Fruit fly (Drosophila melanogaster) whole organism: ENCODE results near the gene CG3191.

Experiments used
- CG8478 ChIP-seq: fragments of >200 bp; optimal IDR thresholded peaks from 2 replicates; lab custom pipeline; 2018; ENCODE audit warnings: inconsistent platforms
- Dll ChIP-seq: fragments of >200 bp; optimal IDR thresholded peaks from 2 replicates; lab custom pipeline; 2017
- EcR ChIP-seq, 2 experiments: fragments of >200 bp; optimal IDR thresholded peaks; 2 replicates each; lab custom pipeline; 2017; ENCODE audit warnings: missing biosample characterization in 2 of 2, missing genetic modification characterization in 2 of 2, missing genetic modification reagents in 2 of 2
- pan ChIP-seq: fragments of >200 bp; optimal IDR thresholded peaks from 2 replicates; lab custom pipeline; 2017
- psq ChIP-seq: fragments of >200 bp; optimal IDR thresholded peaks from 2 replicates; lab custom pipeline; 2017
- usp ChIP-seq: fragments of >200 bp; optimal IDR thresholded peaks from 2 replicates; lab custom pipeline; 2017; ENCODE audit warnings: missing biosample characterization, missing genetic modification characterization, mixed read lengths

The CG3191 gene

DNA sequence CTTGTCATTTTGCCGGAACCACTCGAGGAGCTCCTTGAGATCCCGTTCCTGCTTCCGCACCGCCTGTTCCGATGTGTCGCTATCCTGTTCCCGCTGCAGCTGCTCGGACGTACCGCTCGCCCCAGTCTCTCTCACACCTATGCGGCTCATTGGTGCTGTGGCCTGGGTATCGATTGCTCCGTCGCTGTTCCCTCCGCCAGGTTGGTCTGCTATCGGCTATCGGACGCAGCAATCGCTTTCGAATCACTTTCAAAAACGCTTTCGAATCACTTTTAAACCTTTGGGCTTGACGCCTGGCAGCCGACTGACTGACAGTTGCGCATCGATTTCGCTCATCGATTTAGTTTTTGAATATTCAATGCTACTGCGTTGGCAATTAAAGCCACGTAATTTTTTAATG lies at the start of gene CG3191:
TSS of gene CG3191 (minus strand) at position 306 of the 400 bp plus-strand sequence.
- TF ChIP-seq psq (no peak), EcR (GFP tag; optimal IDR thresholded peaks at IDR 0.05; lab: Kevin White, UChicago) (no peak), pan (lab: Kevin White, UChicago) (no peak), usp (no peak), CG8478 (lab: Kevin White, UChicago) (no peak), Dll (lab: Kevin White, UChicago) (no peak)

DNA sequence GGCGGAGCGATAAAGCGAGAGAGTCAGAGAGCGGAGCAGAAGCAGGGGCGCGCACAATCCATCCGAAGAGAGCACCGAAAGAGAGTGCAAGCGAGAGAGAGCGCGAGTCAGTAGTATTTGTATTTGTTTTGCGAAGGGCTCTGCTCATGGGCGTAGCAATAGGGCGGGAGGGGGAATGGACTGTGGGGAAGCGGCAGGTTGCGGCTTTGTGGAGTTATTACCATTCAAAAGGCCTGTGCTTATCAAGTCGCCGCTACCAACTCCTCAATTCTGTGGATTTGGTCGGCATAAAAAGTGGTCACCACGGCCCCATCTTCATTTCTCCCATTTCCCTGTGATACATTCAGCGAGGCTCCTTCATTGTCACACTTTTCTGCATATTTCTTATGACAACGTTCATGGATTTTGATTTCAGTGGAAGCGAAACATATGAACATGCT lies 49.3 kb upstream of the CG3191 start:
- TF ChIP-seq Dll (lab: Kevin White, UChicago) = peak; percentile 94
- no peak for TF ChIP-seq usp

DNA sequence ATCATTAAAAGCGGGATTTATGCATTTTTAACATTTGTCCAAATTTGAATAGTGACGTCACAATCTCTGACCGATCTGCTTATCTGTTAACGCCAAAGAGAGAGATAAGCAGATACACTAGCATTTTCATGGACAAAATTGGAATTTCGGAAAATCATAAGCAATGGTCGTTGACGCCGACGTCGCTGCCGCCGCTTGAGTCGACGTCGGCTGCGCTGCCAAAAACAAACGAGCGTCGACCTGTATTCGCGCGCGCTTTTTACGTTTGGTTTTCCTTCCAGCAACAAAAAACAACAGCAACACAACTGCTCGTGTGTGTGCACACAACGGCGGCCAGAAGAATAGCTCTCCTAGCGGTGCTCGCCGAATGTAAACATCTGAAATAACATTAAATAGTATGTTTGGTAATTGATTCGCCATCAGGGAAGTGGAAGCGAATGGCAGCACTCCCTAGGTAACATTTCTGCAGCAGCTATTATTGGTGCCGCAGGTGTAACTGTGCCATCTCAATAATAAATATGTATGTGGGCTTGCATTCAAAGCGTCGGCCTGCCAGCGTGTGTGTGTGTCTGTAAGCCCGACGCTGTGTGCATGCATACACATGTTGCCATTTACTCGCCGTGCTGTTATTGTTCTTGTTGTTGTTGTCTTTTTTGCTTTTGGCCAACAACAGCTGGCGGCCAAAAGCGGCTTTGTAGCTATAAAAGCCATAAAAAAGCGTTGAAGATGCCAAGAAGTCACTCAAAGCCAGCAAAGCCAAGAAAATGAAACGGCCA lies 48.7 kb upstream of the CG3191 start:
- TF ChIP-seq psq = no peak

DNA sequence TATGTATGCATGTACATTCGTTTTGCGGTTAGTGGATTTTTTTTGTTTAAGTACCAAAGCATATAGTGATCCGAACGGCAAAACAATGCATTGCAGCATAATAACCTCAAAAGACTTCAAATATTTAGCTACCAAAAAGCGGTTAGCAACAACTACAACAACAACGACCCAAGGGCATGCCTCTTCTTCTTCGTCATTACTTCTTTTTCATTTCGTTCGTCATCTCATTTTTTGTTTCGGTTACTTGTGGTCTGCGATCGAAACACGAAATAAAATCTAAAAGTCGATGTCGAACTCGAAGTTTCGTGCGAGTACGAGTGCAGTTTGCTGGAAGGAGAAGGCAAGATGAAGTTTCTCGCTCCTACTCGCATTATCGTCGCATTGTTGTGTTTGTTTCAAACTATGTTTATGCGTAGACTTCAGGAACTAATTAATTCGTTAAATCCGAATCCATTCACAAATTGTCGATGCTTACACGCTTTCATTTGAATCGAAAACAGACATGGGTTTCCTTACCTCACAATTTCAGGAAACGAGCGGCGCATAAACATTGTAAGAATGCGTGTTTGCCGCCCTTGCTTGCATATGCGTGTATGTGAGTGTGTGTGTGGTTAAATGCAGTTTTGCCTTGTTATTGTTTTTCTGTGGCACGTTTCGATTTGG lies 47.0 kb upstream of the CG3191 start:
- TF ChIP-seq EcR (GFP tag; optimal IDR thresholded peaks at IDR 0.05; lab: Kevin White, UChicago) (no peak), Dll (lab: Kevin White, UChicago) (no peak), CG8478 (lab: Kevin White, UChicago) (no peak), psq (no peak), pan (lab: Kevin White, UChicago) (no peak), usp (no peak)

DNA sequence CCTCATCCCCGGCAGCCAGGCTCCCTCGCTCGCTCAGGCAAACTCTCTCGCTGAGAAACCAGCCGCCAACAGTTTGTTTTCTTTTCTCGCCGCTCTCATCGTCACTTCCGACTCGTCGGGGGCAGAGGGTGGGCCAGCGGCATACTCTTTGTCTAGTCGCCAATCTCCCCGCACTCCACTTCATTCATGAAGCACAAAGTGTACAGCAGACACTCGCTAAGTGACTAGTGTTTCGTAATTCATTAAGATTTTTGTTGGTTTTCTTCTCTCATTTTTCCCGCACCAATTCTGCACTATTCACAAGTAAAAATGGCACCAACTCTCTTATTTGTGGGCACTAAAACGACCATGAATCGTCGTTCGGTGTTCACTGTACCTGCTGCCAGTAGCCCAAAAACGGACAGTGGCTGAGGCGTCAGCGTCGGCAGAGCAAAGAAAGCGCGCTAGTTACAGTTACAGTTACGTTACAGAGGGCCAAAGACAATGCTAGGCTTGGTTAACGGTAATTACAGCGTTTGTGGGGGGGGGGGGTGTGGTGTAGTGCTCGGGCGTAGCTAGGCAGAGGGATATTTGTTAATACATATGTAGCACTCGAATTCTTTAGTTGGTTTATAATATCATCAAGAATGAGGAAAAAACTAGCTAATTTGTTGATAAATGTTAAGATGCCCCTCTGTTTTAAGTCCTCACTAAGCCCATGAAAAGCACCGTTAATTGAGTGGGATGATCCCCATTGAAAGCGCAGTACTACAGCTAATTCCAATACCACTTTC lies 45.8 kb upstream of the CG3191 start:
- TF ChIP-seq psq = no peak
- TF ChIP-seq Dll (lab: Kevin White, UChicago) = peak; percentile 75

DNA sequence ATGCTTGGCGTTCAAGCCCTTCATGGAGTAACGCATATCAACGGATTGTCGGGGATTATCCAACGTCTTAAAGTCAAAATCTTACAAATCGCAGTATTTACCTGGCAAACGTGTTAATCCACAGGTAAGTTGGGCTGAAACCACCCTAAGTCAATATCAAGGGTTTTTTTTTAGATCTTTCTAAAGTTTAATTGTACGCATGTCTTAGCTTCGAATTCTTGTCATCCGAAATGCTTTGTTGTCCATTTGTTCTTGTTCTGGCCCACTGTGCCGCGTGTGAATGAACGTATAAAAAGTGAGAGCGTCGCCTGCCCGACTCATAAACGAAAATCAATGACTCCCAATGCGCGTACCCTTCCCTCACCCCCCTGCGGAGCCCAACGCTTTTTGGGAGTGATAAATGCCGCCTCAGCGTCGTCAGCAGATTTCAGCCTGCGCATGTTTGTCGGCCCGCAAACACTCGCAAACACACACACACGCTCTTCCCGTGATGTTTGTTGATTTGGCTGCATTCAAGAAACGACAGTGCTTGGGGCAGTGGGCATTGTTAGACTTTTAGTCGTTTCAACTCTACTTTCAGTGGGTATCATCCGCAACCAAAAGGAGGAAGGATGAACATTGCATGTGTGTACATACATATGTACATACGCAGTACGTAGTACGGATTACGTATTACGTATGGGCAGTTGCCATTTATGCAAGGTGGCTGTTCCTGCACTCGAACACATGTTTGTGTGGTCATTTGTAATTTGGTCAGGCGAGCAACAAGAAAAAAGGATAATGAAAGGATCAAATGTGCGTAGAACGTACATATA lies 44.6 kb upstream of the CG3191 start:
- TF ChIP-seq EcR (GFP tag; optimal IDR thresholded peaks at IDR 0.05; lab: Kevin White, UChicago) = peak; percentile 21 to 66
- TF ChIP-seq CG8478 (lab: Kevin White, UChicago) = no peak

DNA sequence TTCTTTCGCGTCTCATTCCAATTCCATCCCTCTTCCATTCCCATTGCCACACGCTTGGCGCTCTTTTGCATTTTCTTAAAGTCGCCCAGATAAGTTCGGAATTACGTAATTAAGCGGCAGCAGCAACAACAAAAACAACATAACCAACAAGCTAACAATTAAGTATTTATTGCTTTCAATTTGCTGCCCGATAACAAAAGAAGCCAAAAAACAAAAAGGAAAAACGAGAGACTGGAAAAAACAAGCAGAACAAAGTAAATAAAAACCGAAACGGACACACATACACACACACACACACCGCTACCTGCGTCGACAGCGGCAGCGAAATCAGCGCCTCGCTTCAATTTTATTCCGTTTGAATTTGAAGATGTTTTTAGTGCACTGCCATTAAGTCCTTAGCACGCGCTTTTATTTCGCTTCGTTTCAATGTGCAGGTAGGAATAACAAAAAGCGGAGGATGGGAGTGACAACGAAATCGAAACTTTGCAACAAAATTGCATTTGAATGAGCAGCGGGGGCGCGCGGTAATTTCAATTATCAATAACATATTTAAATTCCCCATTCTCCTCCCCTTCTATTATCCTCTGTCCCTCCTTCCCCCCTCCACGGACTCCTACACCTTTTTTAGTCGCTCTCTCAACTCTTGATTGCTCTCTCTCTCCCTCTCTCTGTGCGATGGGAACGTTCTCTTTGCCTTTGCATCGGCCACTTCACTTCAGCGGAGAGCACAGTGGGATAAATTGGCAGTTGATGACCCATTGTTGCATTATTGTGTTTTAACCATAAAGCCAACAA lies 43.8 kb upstream of the CG3191 start, which contains the start of gene Raf:
TSS of gene Raf (plus strand) at position 32 of the 795 bp plus-strand sequence.
- TF ChIP-seq EcR (GFP tag; optimal IDR thresholded peaks at IDR 0.05; lab: Kevin White, UChicago) = no peak
- TF ChIP-seq psq = no peak
- no peak for TF ChIP-seq pan (lab: Kevin White, UChicago)
- TF ChIP-seq CG8478 (lab: Kevin White, UChicago) = no peak
- TF ChIP-seq usp = no peak
- TF ChIP-seq Dll (lab: Kevin White, UChicago) = peak; percentile 77

DNA sequence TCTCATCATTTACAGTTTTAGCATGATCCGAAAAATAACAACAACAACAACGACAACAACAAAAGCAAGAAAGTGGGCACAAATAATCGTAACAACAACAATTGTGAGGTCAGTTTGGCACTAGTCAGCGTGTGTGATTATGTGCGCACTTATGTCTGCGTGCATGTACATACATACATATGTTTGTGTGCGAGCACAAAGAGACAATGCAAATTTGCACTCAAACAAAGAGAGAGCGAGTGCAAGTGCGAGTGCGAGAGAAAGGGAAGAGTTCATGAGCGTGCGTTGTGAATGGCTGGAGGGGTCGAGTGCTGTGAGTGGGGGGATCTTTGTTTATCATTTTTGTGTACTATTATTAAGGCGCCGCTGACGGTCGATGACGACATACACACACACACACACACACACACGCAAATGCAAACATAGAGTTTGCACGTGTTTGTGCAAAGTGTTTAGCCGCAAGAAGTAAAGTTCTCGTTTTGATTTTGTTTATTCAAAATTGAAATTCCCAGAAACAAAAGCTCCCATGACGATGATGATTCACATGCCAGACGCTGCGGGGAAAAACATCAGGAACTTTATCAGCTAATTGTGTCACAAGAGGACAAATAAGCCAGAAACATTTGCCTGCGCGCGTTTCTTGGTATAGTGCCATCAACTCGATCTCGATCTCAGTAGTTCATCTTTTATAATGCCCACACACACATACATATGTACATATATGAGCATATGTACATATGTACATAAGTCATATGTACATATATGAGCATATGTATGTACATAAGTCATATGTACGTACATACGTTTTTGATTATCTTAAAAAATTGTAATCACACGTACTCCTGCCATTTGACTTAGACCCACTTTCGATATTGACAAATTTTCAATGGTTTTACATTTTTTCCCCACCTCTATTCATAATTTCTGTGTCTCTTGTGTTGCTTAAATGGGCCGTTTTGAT lies 43.0 kb upstream of the CG3191 start:
- peak in 1 of 2 experiments; percentile 34 for TF ChIP-seq EcR (GFP tag; optimal IDR thresholded peaks at IDR 0.05; lab: Kevin White, UChicago)
- no peak for TF ChIP-seq CG8478 (lab: Kevin White, UChicago)
- TF ChIP-seq Dll (lab: Kevin White, UChicago) = peak; percentile 49
- no peak for TF ChIP-seq usp

DNA sequence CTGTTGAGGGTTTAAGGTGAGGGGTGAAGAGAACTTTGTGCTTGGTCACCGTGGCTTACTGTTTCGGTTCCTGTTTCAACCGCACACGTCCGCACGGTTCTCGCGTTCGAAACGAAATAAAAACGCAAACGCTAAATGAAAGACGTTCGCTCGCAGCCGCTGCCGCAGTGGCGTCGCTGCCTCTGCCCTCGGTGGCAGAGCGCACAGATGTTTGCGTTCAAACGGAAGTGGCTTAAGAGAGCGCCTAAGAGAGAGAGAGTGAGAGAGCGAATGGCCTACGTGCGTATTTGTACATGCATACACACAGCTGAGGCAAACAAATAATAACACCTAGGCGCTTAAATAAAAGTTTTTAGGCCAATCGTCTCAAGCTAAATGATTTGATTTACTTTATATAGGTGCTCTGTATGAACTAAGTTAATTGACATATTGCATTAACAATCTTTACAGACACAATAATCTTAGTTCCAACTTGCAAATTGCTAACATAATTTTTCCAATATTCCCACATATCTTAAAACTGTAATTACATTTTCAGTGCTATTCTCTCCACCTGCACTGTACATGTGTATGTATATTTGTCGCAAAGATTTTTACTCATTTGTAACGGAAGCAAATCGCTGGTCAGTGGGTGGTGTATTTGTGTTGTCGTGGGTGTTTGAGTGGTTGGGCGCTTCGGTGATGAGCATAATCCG lies 41.6 kb upstream of the CG3191 start, which contains the start of gene CG2865:
TSS of gene CG2865 (minus strand) at position 118 of the 695 bp plus-strand sequence.
- peak; percentile 38 for TF ChIP-seq Dll (lab: Kevin White, UChicago)
- no peak for TF ChIP-seq CG8478 (lab: Kevin White, UChicago)
- TF ChIP-seq psq = no peak
- no peak for TF ChIP-seq usp
- TF ChIP-seq pan (lab: Kevin White, UChicago) = no peak
- TF ChIP-seq EcR (GFP tag; optimal IDR thresholded peaks at IDR 0.05; lab: Kevin White, UChicago) = no peak

DNA sequence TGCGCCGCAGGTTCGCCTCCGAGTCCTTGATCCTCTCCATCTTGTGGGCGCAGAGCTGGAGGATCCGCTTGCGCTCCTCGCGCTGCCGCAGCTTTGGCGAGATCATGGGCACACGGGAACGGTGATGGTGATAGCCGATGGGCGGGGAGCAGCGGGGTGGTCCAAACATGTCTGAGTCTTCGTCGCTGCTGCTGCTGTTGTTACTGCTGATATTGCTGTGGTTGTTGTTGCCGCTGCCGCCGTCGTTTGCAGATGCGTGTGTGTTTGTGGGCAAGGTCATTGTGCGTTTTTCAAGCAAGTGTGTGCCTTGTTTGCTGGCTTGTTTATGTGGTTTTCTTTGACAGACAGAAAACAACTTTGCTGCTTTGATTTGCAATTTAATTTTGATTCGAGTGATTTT lies 40.6 kb upstream of the CG3191 start:
- TF ChIP-seq pan (lab: Kevin White, UChicago) (no peak), psq (no peak), CG8478 (lab: Kevin White, UChicago) (no peak), Dll (lab: Kevin White, UChicago) (no peak), EcR (GFP tag; optimal IDR thresholded peaks at IDR 0.05; lab: Kevin White, UChicago) (no peak), usp (no peak)
